Worm (Caenorhabditis elegans): ENCODE data around the gene bath-33.

ce11 chrII:1616382-1616781 is 10.4 kb upstream of the bath-33 start, which contains the start of gene fbxa-165:
- TF ChIP-seq W03F9.2 (tag; optimal IDR thresholded peaks at IDR 0.05) (no peak), him-1 (tag; optimal IDR thresholded peaks at IDR 0.05) (no peak), dao-5 (tag; optimal IDR thresholded peaks at IDR 0.05) (no peak)
